Fruit fly (Drosophila melanogaster) whole organism, embryonic: ENCODE measurements around the gene Pif1.

ENCODE experiments used
- Bteb2 ChIP-seq: fragments of 200-800 bp; sonication (Bioruptor generic); optimal IDR thresholded peaks from 2 replicates; lab custom pipeline; 2016; ENCODE audit warnings: missing biosample characterization, missing genetic modification characterization
- CG11456 ChIP-seq: fragments of 200-800 bp; sonication (Bioruptor generic); IDR thresholded peaks from 3 replicates; pipeline ENCODE4 v1.3.6; 2022; ENCODE audit warnings: missing biosample characterization, missing genetic modification characterization
- CG12236 ChIP-seq: fragments of 200-800 bp; sonication (Bioruptor generic); optimal IDR thresholded peaks from 2 replicates; lab custom pipeline; 2016; ENCODE audit warnings: missing biosample characterization, missing genetic modification characterization
- CG12391 ChIP-seq: fragments of 200-800 bp; sonication (Bioruptor generic); optimal IDR thresholded peaks from 3 replicates; lab custom pipeline; 2018; ENCODE audit warnings: missing biosample characterization, mild to moderate bottlenecking, missing genetic modification characterization, moderate library complexity
- CG12744 ChIP-seq: fragments of 200-800 bp; sonication (Bioruptor generic); optimal IDR thresholded peaks from 2 replicates; lab custom pipeline; 2016; ENCODE audit warnings: missing biosample characterization, missing genetic modification characterization
- CG12769 ChIP-seq: fragments of 200-800 bp; sonication (Bioruptor generic); optimal IDR thresholded peaks from 2 replicates; lab custom pipeline; 2019; ENCODE audit warnings: missing biosample characterization, mild to moderate bottlenecking, missing genetic modification characterization, moderate library complexity
- CG13624 ChIP-seq: fragments of 200-800 bp; sonication (Bioruptor generic); optimal IDR thresholded peaks from 2 replicates; lab custom pipeline; 2016; ENCODE audit warnings: missing biosample characterization, missing genetic modification characterization
- CG13894 ChIP-seq: fragments of 200-800 bp; sonication (Bioruptor generic); optimal IDR thresholded peaks from 3 replicates; lab custom pipeline; 2018; ENCODE audit warnings: missing biosample characterization, mild to moderate bottlenecking, missing genetic modification characterization, moderate library complexity
- CG15073 ChIP-seq: fragments of 200-800 bp; sonication (Bioruptor generic); optimal IDR thresholded peaks from 2 replicates; lab custom pipeline; 2016; ENCODE audit warnings: missing biosample characterization, missing genetic modification characterization
- CG16863 ChIP-seq: fragments of 200-800 bp; sonication (Bioruptor generic); optimal IDR thresholded peaks from 3 replicates; lab custom pipeline; 2016; ENCODE audit warnings: missing biosample characterization, missing genetic modification characterization
- CG18599 ChIP-seq: fragments of 200-800 bp; sonication (Bioruptor generic); optimal IDR thresholded peaks from 3 replicates; lab custom pipeline; 2017; ENCODE audit warnings: missing biosample characterization, missing genetic modification characterization, mild to moderate bottlenecking, moderate library complexity, missing genetic modification reagents
- CG2889 ChIP-seq: fragments of 200-800 bp; sonication (Bioruptor generic); IDR thresholded peaks from 3 replicates; pipeline ENCODE4 v1.3.6; 2022; ENCODE audit warnings: missing biosample characterization, missing genetic modification characterization
- CG3995 ChIP-seq: fragments of 200-800 bp; sonication (Bioruptor generic); optimal IDR thresholded peaks from 3 replicates; lab custom pipeline; 2016; ENCODE audit warnings: missing biosample characterization, missing genetic modification characterization
- CG6175 ChIP-seq: fragments of 200-800 bp; sonication (Bioruptor generic); IDR thresholded peaks from 3 replicates; pipeline ENCODE4 v1.3.6; 2022; ENCODE audit warnings: missing biosample characterization, missing genetic modification characterization
- CG6254 ChIP-seq: fragments of 200-800 bp; sonication (Bioruptor generic); optimal IDR thresholded peaks from 3 replicates; lab custom pipeline; 2017; ENCODE audit warnings: mild to moderate bottlenecking, missing biosample characterization, missing genetic modification reagents, missing genetic modification characterization
- CG7372 ChIP-seq: fragments of 200-800 bp; sonication (Bioruptor generic); IDR thresholded peaks from 2 replicates; pipeline ENCODE4 v1.3.6; 2022; ENCODE audit warnings: missing biosample characterization, missing genetic modification characterization
- CG9215 ChIP-seq: fragments of 200-800 bp; sonication (Bioruptor generic); IDR thresholded peaks from 2 replicates; pipeline ENCODE4 v1.3.6; 2022; ENCODE audit warnings: missing biosample characterization, missing genetic modification characterization
- CG9609 ChIP-seq: fragments of 200-800 bp; sonication (Bioruptor generic); optimal IDR thresholded peaks from 3 replicates; lab custom pipeline; 2016; ENCODE audit warnings: missing biosample characterization, missing genetic modification characterization
- CG9876 ChIP-seq: fragments of 200-800 bp; sonication (Bioruptor generic); optimal IDR thresholded peaks from 2 replicates; lab custom pipeline; 2016; ENCODE audit warnings: missing biosample characterization, missing genetic modification characterization
- Doc3 ChIP-seq: fragments of 200-800 bp; sonication (Bioruptor generic); IDR thresholded peaks from 3 replicates; pipeline ENCODE4 v1.3.6; 2022; ENCODE audit warnings: missing biosample characterization, missing genetic modification characterization; ENCODE audit not compliant: partially characterized antibody
- Hmx ChIP-seq: fragments of 200-800 bp; sonication (Bioruptor generic); optimal IDR thresholded peaks from 2 replicates; lab custom pipeline; 2016; ENCODE audit warnings: missing biosample characterization, missing genetic modification characterization
- Hr3 ChIP-seq: fragments of 200-800 bp; sonication (Bioruptor generic); optimal IDR thresholded peaks from 3 replicates; lab custom pipeline; 2016; ENCODE audit warnings: missing biosample characterization, missing genetic modification characterization
- Hr51 ChIP-seq, 2 experiments: fragments of 200-800 bp; sonication (Bioruptor generic); optimal IDR thresholded peaks; 2 replicates in 1 of 2; 3 replicates in 1 of 2; lab custom pipeline; 2016 to 2018; ENCODE audit warnings: missing biosample characterization in 2 of 2, missing genetic modification characterization in 2 of 2, mild to moderate bottlenecking in 1 of 2, moderate library complexity in 1 of 2
- Jarid2 ChIP-seq: fragments of 200-800 bp; sonication (Bioruptor generic); optimal IDR thresholded peaks from 3 replicates; lab custom pipeline; 2017; ENCODE audit warnings: mild to moderate bottlenecking, missing biosample characterization, missing genetic modification reagents, missing genetic modification characterization
- Meics ChIP-seq: fragments of 200-800 bp; sonication (Bioruptor generic); optimal IDR thresholded peaks from 2 replicates; lab custom pipeline; 2017; ENCODE audit warnings: missing biosample characterization, mild to moderate bottlenecking, missing genetic modification characterization
- Neu2 ChIP-seq: fragments of 200-800 bp; sonication (Bioruptor generic); optimal IDR thresholded peaks from 3 replicates; lab custom pipeline; 2016; ENCODE audit warnings: missing biosample characterization, missing genetic modification characterization, borderline replicate concordance
- Oaz ChIP-seq: fragments of 200-800 bp; sonication (Bioruptor generic); IDR thresholded peaks from 2 replicates; pipeline ENCODE4 v1.3.6; 2022; ENCODE audit warnings: missing biosample characterization, missing genetic modification characterization
- Rx ChIP-seq: fragments of 200-800 bp; sonication (Bioruptor generic); IDR thresholded peaks from 2 replicates; pipeline ENCODE4 v1.3.6; 2022; ENCODE audit warnings: missing biosample characterization, missing genetic modification characterization
- Sox100B ChIP-seq: fragments of 200-800 bp; sonication (Bioruptor generic); optimal IDR thresholded peaks from 3 replicates; lab custom pipeline; 2018; ENCODE audit warnings: missing biosample characterization, mild to moderate bottlenecking, missing genetic modification characterization
- Sry-β ChIP-seq: fragments of 200-800 bp; sonication (Bioruptor generic); optimal IDR thresholded peaks from 2 replicates; lab custom pipeline; 2018; ENCODE audit warnings: missing biosample characterization, mild to moderate bottlenecking, missing genetic modification characterization, moderate library complexity
- ac ChIP-seq: fragments of 200-800 bp; sonication (Bioruptor generic); optimal IDR thresholded peaks from 3 replicates; lab custom pipeline; 2017; ENCODE audit warnings: missing biosample characterization, mild to moderate bottlenecking, missing genetic modification characterization
- br ChIP-seq: fragments of >200 bp; optimal IDR thresholded peaks from 2 replicates; lab custom pipeline; 2017
- dmrt11E ChIP-seq: fragments of 200-800 bp; sonication (Bioruptor generic); optimal IDR thresholded peaks from 3 replicates; lab custom pipeline; 2018; ENCODE audit warnings: missing biosample characterization, mild to moderate bottlenecking, missing genetic modification characterization, moderate library complexity
- eve ChIP-seq, 2 experiments: fragments of >200 bp; optimal IDR thresholded peaks; 2 replicates each; lab custom pipeline; 2017; ENCODE audit warnings: missing biosample characterization in 2 of 2, missing genetic modification characterization in 2 of 2
- grn ChIP-seq: fragments of 200-800 bp; sonication (Bioruptor generic); optimal IDR thresholded peaks from 3 replicates; lab custom pipeline; 2017; ENCODE audit warnings: missing biosample characterization, missing genetic modification characterization
- gt ChIP-seq: fragments of 200-800 bp; sonication (Bioruptor generic); IDR thresholded peaks from 2 replicates; pipeline ENCODE4 v1.3.6; 2022; ENCODE audit warnings: missing biosample characterization, missing genetic modification characterization
- h ChIP-seq: fragments of >200 bp; optimal IDR thresholded peaks from 2 replicates; lab custom pipeline; 2017
- ham ChIP-seq: fragments of 200-800 bp; sonication (Bioruptor generic); IDR thresholded peaks from 2 replicates; pipeline ENCODE4 v1.3.6; 2022; ENCODE audit warnings: missing biosample characterization, missing genetic modification characterization
- insv ChIP-seq, 2 experiments: fragments of 200-800 bp; sonication (Bioruptor generic); optimal IDR thresholded peaks; 3 replicates each; lab custom pipeline; 2016 to 2018; ENCODE audit warnings: missing biosample characterization in 2 of 2, missing genetic modification characterization in 2 of 2
- jumu ChIP-seq: fragments of 200-800 bp; sonication (Bioruptor generic); optimal IDR thresholded peaks from 3 replicates; lab custom pipeline; 2016; ENCODE audit warnings: missing biosample characterization, missing genetic modification characterization
- ken ChIP-seq: fragments of 200-800 bp; sonication (Bioruptor generic); IDR thresholded peaks from 3 replicates; pipeline ENCODE4 v1.3.6; 2022; ENCODE audit warnings: missing biosample characterization, missing genetic modification characterization
- klu ChIP-seq: fragments of 200-800 bp; sonication (Bioruptor generic); IDR thresholded peaks from 2 replicates; pipeline ENCODE4 v1.3.6; 2022; ENCODE audit warnings: missing biosample characterization, missing genetic modification characterization
- lmd ChIP-seq: fragments of 200-800 bp; sonication (Bioruptor generic); IDR thresholded peaks from 2 replicates; pipeline ENCODE4 v1.3.6; 2022; ENCODE audit warnings: missing biosample characterization, missing genetic modification characterization
- mirr ChIP-seq: fragments of 200-800 bp; sonication (Bioruptor generic); optimal IDR thresholded peaks from 3 replicates; lab custom pipeline; 2018; ENCODE audit warnings: missing biosample characterization, mild to moderate bottlenecking, missing genetic modification characterization
- nerfin-1 ChIP-seq: fragments of 200-800 bp; sonication (Bioruptor generic); optimal IDR thresholded peaks from 3 replicates; lab custom pipeline; 2019; ENCODE audit warnings: missing biosample characterization, mild to moderate bottlenecking, missing genetic modification characterization, moderate library complexity
- nerfin-2 ChIP-seq: fragments of 200-800 bp; sonication (Bioruptor generic); IDR thresholded peaks from 2 replicates; pipeline ENCODE4 v1.3.6; 2022; ENCODE audit warnings: missing biosample characterization, missing genetic modification characterization; ENCODE audit not compliant: partially characterized antibody
- sc ChIP-seq, 3 experiments: fragments of >200 bp in 2 of 3; fragments of 200-800 bp in 1 of 3; sonication (Bioruptor generic) in 1 of 3; optimal IDR thresholded peaks; 2 replicates in 2 of 3; 3 replicates in 1 of 3; lab custom pipeline; 2017; ENCODE audit warnings: mild to moderate bottlenecking in 1 of 3, missing biosample characterization in 1 of 3, missing genetic modification characterization in 1 of 3, missing genetic modification reagents in 1 of 3
- scrt ChIP-seq: fragments of 200-800 bp; sonication (Bioruptor generic); optimal IDR thresholded peaks from 2 replicates; lab custom pipeline; 2018; ENCODE audit warnings: missing biosample characterization, mild to moderate bottlenecking, missing genetic modification characterization, moderate library complexity
- sug ChIP-seq: fragments of 200-800 bp; optimal IDR thresholded peaks from 2 replicates; lab custom pipeline; 2019; ENCODE audit warnings: missing biosample characterization, mild to moderate bottlenecking, missing genetic modification characterization, moderate library complexity
- wek ChIP-seq: fragments of 200-800 bp; sonication (Bioruptor generic); optimal IDR thresholded peaks from 3 replicates; lab custom pipeline; 2018; ENCODE audit warnings: missing biosample characterization, mild to moderate bottlenecking, missing genetic modification characterization, moderate library complexity
- zen ChIP-seq: fragments of 200-800 bp; sonication (Bioruptor generic); optimal IDR thresholded peaks from 3 replicates; lab custom pipeline; 2018; ENCODE audit warnings: missing biosample characterization, mild to moderate bottlenecking, missing genetic modification characterization, moderate library complexity

Gene Pif1

dm6 chr2L:3444789-3445188, 25.0 kb downstream of the Pif1 start (continued):
- TF ChIP-seq CG12744 (no peak), CG12391 (tag; lab: Kevin White, UChicago) (peak; percentile 49), gt (peak; percentile 12; the same call in 1 of the 2 replicates), Sry-β (GFP tag; lab: Kevin White, UChicago) (no peak), ac (no peak), CG15073 (GFP tag; lab: Kevin White, UChicago) (no peak), sug (tag; lab: Kevin White, UChicago) (no peak), ham (no peak), lmd (GFP tag; lab: Robert Waterston, UW) (peak; percentile 58; the same call in 1 of the 2 replicates), Bteb2 (GFP tag; lab: Kevin White, UChicago) (no peak), Jarid2 (GFP tag; lab: Kevin White, UChicago) (no peak), CG11456 (peak; percentile 60; the same call in 1 of the 3 replicates), CG12769 (tag; lab: Kevin White, UChicago) (peak; percentile 55), klu (GFP tag; lab: Robert Waterston, UW) (0 out of 2 replicates have a peak, but pooled peaks have one; percentile 27), CG13894 (tag; lab: Kevin White, UChicago) (no peak), Hr51 (GFP tag; optimal IDR thresholded peaks at IDR 0.05; lab: Kevin White, UChicago) (peak in 1 of 2 experiments; percentile 6), dmrt11E (peak; percentile 43), Hr3 (GFP tag; lab: Kevin White, UChicago) (peak; percentile 32), CG18599 (no peak), br (lab: Kevin White, UChicago) (no peak), scrt (GFP tag; lab: Kevin White, UChicago) (no peak), CG13624 (GFP tag; lab: Kevin White, UChicago) (no peak), Sox100B (GFP tag; lab: Kevin White, UChicago) (no peak), CG3995 (GFP tag; lab: Kevin White, UChicago) (no peak), grn (GFP tag; lab: Kevin White, UChicago) (no peak), CG2889 (GFP tag; lab: Robert Waterston, UW) (0 out of 3 replicates have a peak, but pooled peaks have one; percentile 47), Rx (GFP tag; lab: Robert Waterston, UW) (no peak), insv (GFP tag; optimal IDR thresholded peaks at IDR 0.05; lab: Kevin White, UChicago) (no peak), CG16863 (GFP tag; lab: Kevin White, UChicago) (no peak), Meics (GFP tag; lab: Kevin White, UChicago) (peak; percentile 21), Neu2 (GFP tag; lab: Kevin White, UChicago) (no peak), ken (peak; percentile 51; the same call in 1 of the 3 replicates), h (lab: Kevin White, UChicago) (no peak), CG9609 (GFP tag; lab: Kevin White, UChicago) (peak; percentile 52), Hmx (no peak), sc (optimal IDR thresholded peaks at IDR 0.05; lab: Kevin White, UChicago) (no peak), sc (GFP tag; optimal IDR thresholded peaks at IDR 0.05; lab: Kevin White, UChicago) (no peak), zen (peak; percentile 56), Doc3 (no peak), CG12236 (GFP tag; lab: Kevin White, UChicago) (no peak), CG6175 (no peak), nerfin-2 (GFP tag; lab: Robert Waterston, UW) (no peak), CG9215 (peak; percentile 11; the same call in 1 of the 2 replicates), CG7372 (no peak), wek (no peak), eve (GFP tag; optimal IDR thresholded peaks at IDR 0.05; lab: Kevin White, UChicago) (no peak), jumu (GFP tag; lab: Kevin White, UChicago) (peak; percentile 20), CG9876 (GFP tag; lab: Kevin White, UChicago) (no peak), mirr (GFP tag; lab: Kevin White, UChicago) (no peak), CG6254 (GFP tag; lab: Kevin White, UChicago) (no peak), Oaz (0 out of 2 replicates have a peak, but pooled peaks have one; percentile 8), nerfin-1 (tag; lab: Kevin White, UChicago) (no peak)
